Fruit fly (Drosophila melanogaster) whole organism, pupa: ENCODE data around the gene CG5157.

Experiments used
- CG10348 ChIP-seq: fragments of 200-800 bp; sonication (Bioruptor generic); IDR thresholded peaks from 2 replicates; pipeline ENCODE4 v1.3.6; 2022; ENCODE audit warnings: missing biosample characterization, missing genetic modification characterization
- CG12605 ChIP-seq: fragments of 200-800 bp; sonication (Bioruptor generic); IDR thresholded peaks from 2 replicates; pipeline ENCODE4 v1.3.6; 2022; ENCODE audit warnings: missing biosample characterization, missing genetic modification characterization
- CG13204 ChIP-seq: fragments of 200-800 bp; sonication (Bioruptor generic); optimal IDR thresholded peaks from 2 replicates; lab custom pipeline; 2018; ENCODE audit warnings: missing biosample characterization, mild to moderate bottlenecking, missing genetic modification characterization, moderate library complexity
- CG17806 ChIP-seq: fragments of 200-800 bp; sonication (Bioruptor generic); optimal IDR thresholded peaks from 2 replicates; lab custom pipeline; 2018; ENCODE audit warnings: missing biosample characterization, mild to moderate bottlenecking, missing genetic modification characterization, moderate library complexity
- CG32121 ChIP-seq: fragments of 200-800 bp; sonication (Bioruptor generic); IDR thresholded peaks from 2 replicates; pipeline ENCODE4 v1.3.6; 2022; ENCODE audit warnings: missing biosample characterization, missing genetic modification characterization
- CG34367 ChIP-seq: fragments of 200-800 bp; sonication (Bioruptor generic); optimal IDR thresholded peaks from 2 replicates; lab custom pipeline; 2018; ENCODE audit warnings: missing biosample characterization, mild to moderate bottlenecking, missing genetic modification characterization
- CG8159 ChIP-seq: fragments of 200-800 bp; sonication (Bioruptor generic); optimal IDR thresholded peaks from 3 replicates; lab custom pipeline; 2018; ENCODE audit warnings: missing biosample characterization, mild to moderate bottlenecking, missing genetic modification characterization, moderate library complexity
- CG8301 ChIP-seq: fragments of 200-800 bp; sonication (Bioruptor generic); optimal IDR thresholded peaks from 2 replicates; lab custom pipeline; 2018; ENCODE audit warnings: missing biosample characterization, mild to moderate bottlenecking, missing genetic modification characterization
- D1 ChIP-seq: fragments of 200-800 bp; sonication (Bioruptor generic); optimal IDR thresholded peaks from 2 replicates; lab custom pipeline; 2018; ENCODE audit warnings: missing biosample characterization, mild to moderate bottlenecking, missing genetic modification characterization, moderate library complexity
- EcR ChIP-seq: fragments of 200-800 bp; sonication (Bioruptor generic); optimal IDR thresholded peaks from 3 replicates; lab custom pipeline; 2019; ENCODE audit warnings: missing biosample characterization, missing genetic modification characterization, mild to moderate bottlenecking, moderate library complexity, missing genetic modification reagents
- Ets98B ChIP-seq: fragments of 200-800 bp; sonication (Bioruptor generic); IDR thresholded peaks from 2 replicates; pipeline ENCODE4 v1.3.6; 2022; ENCODE audit warnings: missing biosample characterization, missing genetic modification characterization
- Snoo ChIP-seq: fragments of 200-800 bp; sonication (Bioruptor generic); optimal IDR thresholded peaks from 3 replicates; lab custom pipeline; 2017; ENCODE audit warnings: missing biosample characterization, mild to moderate bottlenecking, missing genetic modification characterization, inconsistent platforms
- fd96Ca ChIP-seq: fragments of 200-800 bp; sonication (Bioruptor generic); IDR thresholded peaks from 3 replicates; pipeline ENCODE4 v1.3.6; 2022; ENCODE audit warnings: missing biosample characterization, missing genetic modification characterization
- gl ChIP-seq: fragments of 200-800 bp; sonication (Bioruptor generic); optimal IDR thresholded peaks from 2 replicates; lab custom pipeline; 2018; ENCODE audit warnings: missing biosample characterization, mild to moderate bottlenecking, missing genetic modification characterization

dm6 chr3L:16121791-16122190, 15.9 kb downstream of the CG5157 start, which contains the start of gene Strump:
- no peak for TF ChIP-seq CG13204 (GFP tag; lab: Kevin White, UChicago)
- no peak for TF ChIP-seq CG8159
- TF ChIP-seq fd96Ca (GFP tag; lab: Robert Waterston, UW) = no peak
- TF ChIP-seq CG10348 (GFP tag; lab: Robert Waterston, UW) = no peak
- no peak for TF ChIP-seq Ets98B (GFP tag; lab: Robert Waterston, UW)
- TF ChIP-seq CG8301 (tag; lab: Kevin White, UChicago) = no peak
- no peak for TF ChIP-seq D1 (tag; lab: Kevin White, UChicago)
- no peak for TF ChIP-seq CG32121 (GFP tag; lab: Robert Waterston, UW)
- no peak for TF ChIP-seq CG12605 (GFP tag; lab: Robert Waterston, UW)
- no peak for TF ChIP-seq CG17806 (tag; lab: Kevin White, UChicago)
- no peak for TF ChIP-seq EcR (GFP tag; lab: Kevin White, UChicago)
- no peak for TF ChIP-seq gl (tag; lab: Kevin White, UChicago)
- TF ChIP-seq Snoo (tag; lab: Kevin White, UChicago) = no peak
- no peak for TF ChIP-seq CG34367 (tag; lab: Kevin White, UChicago)
